Worm (Caenorhabditis elegans): ENCODE results near the gene fos-1.

- TF ChIP-seq elt-2 (tag; optimal IDR thresholded peaks at IDR 0.05) (no peak), unc-86 (tag; optimal IDR thresholded peaks at IDR 0.05) (no peak), nhr-12 (tag; optimal IDR thresholded peaks at IDR 0.05) (no peak), lin-35 (GFP tag; optimal IDR thresholded peaks at IDR 0.05) (no peak), zag-1 (tag; optimal IDR thresholded peaks at IDR 0.05) (no peak), snu-23 (GFP tag; optimal IDR thresholded peaks at IDR 0.05) (no peak)
Observed at ce11 chrV:6055289-6055688, 51.9 kb downstream of the fos-1 start, which contains the start of gene srd-20.

Data from whole organism, L1 larva.